Fruit fly (Drosophila melanogaster): ENCODE measurements around the gene CG17375.

Gene CG17375

dm6 chr2L:6794956-6795522, 10.6 kb downstream of the CG17375 start (continued):
- TF ChIP-seq slp2 (GFP tag; optimal IDR thresholded peaks at IDR 0.05): peak; percentile 47
- no peak for TF ChIP-seq twi (tag; optimal IDR thresholded peaks at IDR 0.05)
- TF ChIP-seq CG9932 (GFP tag; IDR thresholded peaks at IDR 0.05): peak; percentile 7; the same call in 1 of the 2 replicates
- no peak for TF ChIP-seq CG4820 (GFP tag; optimal IDR thresholded peaks at IDR 0.05)
- TF ChIP-seq jing (GFP tag; optimal IDR thresholded peaks at IDR 0.05): no peak
- TF ChIP-seq CG1603 (tag; optimal IDR thresholded peaks at IDR 0.05): peak; percentile 27
- peak; percentile 1 for TF ChIP-seq Sox100B (GFP tag; optimal IDR thresholded peaks at IDR 0.05)
- TF ChIP-seq D19A (tag; optimal IDR thresholded peaks at IDR 0.05): peak; percentile 14
- TF ChIP-seq CG15073 (GFP tag; optimal IDR thresholded peaks at IDR 0.05): no peak
- no peak for TF ChIP-seq Chrac-16 (GFP tag; optimal IDR thresholded peaks at IDR 0.05)
- TF ChIP-seq Blimp-1 (GFP tag; optimal IDR thresholded peaks at IDR 0.05): peak; percentile 5
- peak; percentile 16 for TF ChIP-seq CG15269 (tag; optimal IDR thresholded peaks at IDR 0.05)
- 0 out of 3 replicates have a peak, but pooled peaks have one; percentile 30 for TF ChIP-seq mld (GFP tag; IDR thresholded peaks at IDR 0.05; ENCODE audit: partially characterized antibody)
- TF ChIP-seq dan (GFP tag; IDR thresholded peaks at IDR 0.05): no peak
- TF ChIP-seq dysf (GFP tag; IDR thresholded peaks at IDR 0.05): peak; percentile 41; the same call in 1 of the 3 replicates
- TF ChIP-seq vnd (GFP tag; IDR thresholded peaks at IDR 0.05; ENCODE audit: partially characterized antibody): no peak
- TF ChIP-seq CG17361 (GFP tag; IDR thresholded peaks at IDR 0.05): 0 out of 3 replicates have a peak, but pooled peaks have one; percentile 25
- TF ChIP-seq CG8290 (GFP tag; optimal IDR thresholded peaks at IDR 0.05): no peak
- peak in 1 of 2 experiments; percentile 26 for TF ChIP-seq CG8290 (tag; optimal IDR thresholded peaks at IDR 0.05)
- TF ChIP-seq CG32772 (GFP tag; IDR thresholded peaks at IDR 0.05): peak; percentile 42; the same call in 1 of the 2 replicates
- TF ChIP-seq fd102C (GFP tag; optimal IDR thresholded peaks at IDR 0.05): no peak
- no peak for TF ChIP-seq al (GFP tag; IDR thresholded peaks at IDR 0.05)
- peak; percentile 15 for TF ChIP-seq unpg (GFP tag; optimal IDR thresholded peaks at IDR 0.05)
- no peak for TF ChIP-seq Nf-YA (GFP tag; IDR thresholded peaks at IDR 0.05)
- peak; percentile 30 for TF ChIP-seq ind (GFP tag; optimal IDR thresholded peaks at IDR 0.05)
- TF ChIP-seq CG3065 (GFP tag; optimal IDR thresholded peaks at IDR 0.05): no peak
- TF ChIP-seq ttk (GFP tag; IDR thresholded peaks at IDR 0.05): 0 out of 2 replicates have a peak, but pooled peaks have one; percentile 18
- no peak for TF ChIP-seq CG3726 (GFP tag; IDR thresholded peaks at IDR 0.05)
- TF ChIP-seq CG32767 (GFP tag; IDR thresholded peaks at IDR 0.05): peak; percentile 54; the same call in 1 of the 2 replicates
- TF ChIP-seq Hey (tag; optimal IDR thresholded peaks at IDR 0.05): no peak
- no peak for TF ChIP-seq Ets97D (GFP tag; optimal IDR thresholded peaks at IDR 0.05)
- no peak for TF ChIP-seq Drgx (GFP tag; IDR thresholded peaks at IDR 0.05)
- peak; percentile 25 for TF ChIP-seq CG2712 (tag; optimal IDR thresholded peaks at IDR 0.05)
- no peak for TF ChIP-seq CG10959 (GFP tag; IDR thresholded peaks at IDR 0.05)
- peak; percentile 80 for TF ChIP-seq Med (GFP tag)
- TF ChIP-seq D (optimal IDR thresholded peaks at IDR 0.05): no peak
- no peak for TF ChIP-seq D (GFP tag; optimal IDR thresholded peaks at IDR 0.05)
- TF ChIP-seq sd (tag; optimal IDR thresholded peaks at IDR 0.05): peak; percentile 52
- TF ChIP-seq prd (optimal IDR thresholded peaks at IDR 0.05): no peak
- peak; percentile 52; the same call in 2 of the 3 replicates for TF ChIP-seq prd (GFP tag; IDR thresholded peaks at IDR 0.05)
- TF ChIP-seq dpn (GFP tag; optimal IDR thresholded peaks at IDR 0.05): peak in 1 of 2 experiments; percentile 4
- peak; percentile 88 for TF ChIP-seq CG13894 (tag; optimal IDR thresholded peaks at IDR 0.05)
- peak; percentile 0 for TF ChIP-seq CG16815 (GFP tag; optimal IDR thresholded peaks at IDR 0.05)
- TF ChIP-seq row (GFP tag; IDR thresholded peaks at IDR 0.05): peak; percentile 52; the same call in 2 of the 3 replicates
- peak; percentile 4 for TF ChIP-seq Mad (GFP tag; optimal IDR thresholded peaks at IDR 0.05)
- peak; percentile 55 for TF ChIP-seq crol (GFP tag; IDR thresholded peaks at IDR 0.05)
- TF ChIP-seq z (GFP tag; IDR thresholded peaks at IDR 0.05): peak; percentile 74
- peak; percentile 28 for TF ChIP-seq CG12744 (GFP tag; optimal IDR thresholded peaks at IDR 0.05)
- TF ChIP-seq CG10147 (GFP tag; optimal IDR thresholded peaks at IDR 0.05): peak; percentile 45
- TF ChIP-seq Optix (GFP tag; IDR thresholded peaks at IDR 0.05): 0 out of 3 replicates have a peak, but pooled peaks have one; percentile 27
- peak; percentile 40 for TF ChIP-seq dmrt99B (tag; optimal IDR thresholded peaks at IDR 0.05)
